Fruit fly (Drosophila melanogaster) whole organism, embryonic: ENCODE data around the gene CG43693.

Source experiments
- Antp ChIP-seq: fragments of 200-800 bp; sonication (Bioruptor generic); optimal IDR thresholded peaks from 3 replicates; lab custom pipeline; 2016; ENCODE audit warnings: missing biosample characterization, missing genetic modification characterization
- Bdp1 ChIP-seq: fragments of 200-800 bp; sonication (Bioruptor generic); optimal IDR thresholded peaks from 3 replicates; lab custom pipeline; 2016; ENCODE audit warnings: missing biosample characterization, missing genetic modification characterization
- CG10274 ChIP-seq: fragments of 200-800 bp; sonication (Bioruptor generic); optimal IDR thresholded peaks from 3 replicates; lab custom pipeline; 2017; ENCODE audit warnings: missing biosample characterization, mild to moderate bottlenecking, missing genetic modification characterization
- CG10321 ChIP-seq: fragments of 200-800 bp; sonication (Bioruptor generic); IDR thresholded peaks from 2 replicates; pipeline ENCODE4 v1.3.6; 2022; ENCODE audit warnings: missing biosample characterization, missing genetic modification characterization
- CG11504 ChIP-seq: fragments of 200-800 bp; sonication (Bioruptor generic); optimal IDR thresholded peaks from 3 replicates; lab custom pipeline; 2019; ENCODE audit warnings: missing biosample characterization, mild to moderate bottlenecking, missing genetic modification characterization, moderate library complexity
- CG11723 ChIP-seq: fragments of 200-800 bp; sonication (Bioruptor generic); optimal IDR thresholded peaks from 2 replicates; lab custom pipeline; 2017; ENCODE audit warnings: missing biosample characterization, mild to moderate bottlenecking, missing genetic modification characterization
- CG13775 ChIP-seq: fragments of 200-800 bp; sonication (Bioruptor generic); optimal IDR thresholded peaks from 3 replicates; lab custom pipeline; 2017; ENCODE audit warnings: missing biosample characterization, mild to moderate bottlenecking, missing genetic modification characterization
- CG16863 ChIP-seq: fragments of 200-800 bp; sonication (Bioruptor generic); optimal IDR thresholded peaks from 3 replicates; lab custom pipeline; 2016; ENCODE audit warnings: missing biosample characterization, missing genetic modification characterization
- CG17829 ChIP-seq: fragments of 200-800 bp; optimal IDR thresholded peaks from 2 replicates; lab custom pipeline; 2019; ENCODE audit warnings: missing biosample characterization, mild to moderate bottlenecking, missing genetic modification characterization, moderate library complexity
- CG1792 ChIP-seq: fragments of 200-800 bp; sonication (Bioruptor generic); optimal IDR thresholded peaks from 2 replicates; lab custom pipeline; 2016; ENCODE audit warnings: missing biosample characterization, missing genetic modification characterization
- CG18619 ChIP-seq: fragments of 200-800 bp; sonication (Bioruptor generic); optimal IDR thresholded peaks from 3 replicates; lab custom pipeline; 2017; ENCODE audit warnings: missing biosample characterization, mild to moderate bottlenecking, missing genetic modification characterization
- CG2116 ChIP-seq: fragments of 200-800 bp; sonication (Bioruptor generic); optimal IDR thresholded peaks from 3 replicates; lab custom pipeline; 2018; ENCODE audit warnings: missing biosample characterization, mild to moderate bottlenecking, missing genetic modification characterization
- CG2120 ChIP-seq: fragments of 200-800 bp; sonication (Bioruptor generic); optimal IDR thresholded peaks from 3 replicates; lab custom pipeline; 2016; ENCODE audit warnings: missing biosample characterization, missing genetic modification characterization
- CG2202 ChIP-seq: fragments of 200-800 bp; sonication (Bioruptor generic); optimal IDR thresholded peaks from 2 replicates; lab custom pipeline; 2018; ENCODE audit warnings: missing biosample characterization, mild to moderate bottlenecking, missing genetic modification characterization
- CG2712 ChIP-seq: fragments of 200-800 bp; optimal IDR thresholded peaks from 3 replicates; lab custom pipeline; 2019; ENCODE audit warnings: missing biosample characterization, mild to moderate bottlenecking, missing genetic modification characterization, moderate library complexity
- CG30020 ChIP-seq: fragments of 200-800 bp; optimal IDR thresholded peaks from 2 replicates; lab custom pipeline; 2019; ENCODE audit warnings: missing biosample characterization, mild to moderate bottlenecking, missing genetic modification characterization, moderate library complexity
- CG31441 ChIP-seq: fragments of 200-800 bp; sonication (Bioruptor generic); IDR thresholded peaks from 2 replicates; pipeline ENCODE4 v1.3.6; 2022; ENCODE audit warnings: missing biosample characterization, missing genetic modification characterization
- CG34376 ChIP-seq: fragments of 200-800 bp; sonication (Bioruptor generic); optimal IDR thresholded peaks from 2 replicates; lab custom pipeline; 2018; ENCODE audit warnings: missing biosample characterization, mild to moderate bottlenecking, missing genetic modification characterization
- CG42726 ChIP-seq: fragments of 200-800 bp; sonication (Bioruptor generic); IDR thresholded peaks from 2 replicates; pipeline ENCODE4 v1.3.6; 2022; ENCODE audit warnings: missing biosample characterization, missing genetic modification characterization; ENCODE audit not compliant: partially characterized antibody
- CG4617 ChIP-seq: fragments of 200-800 bp; sonication (Bioruptor generic); optimal IDR thresholded peaks from 3 replicates; lab custom pipeline; 2016; ENCODE audit warnings: missing biosample characterization, missing genetic modification characterization, borderline replicate concordance
- CG7271 ChIP-seq: fragments of 200-800 bp; sonication (Bioruptor generic); optimal IDR thresholded peaks from 2 replicates; lab custom pipeline; 2018; ENCODE audit warnings: missing biosample characterization, mild to moderate bottlenecking, missing genetic modification characterization, moderate library complexity
- CG7372 ChIP-seq: fragments of 200-800 bp; sonication (Bioruptor generic); IDR thresholded peaks from 2 replicates; pipeline ENCODE4 v1.3.6; 2022; ENCODE audit warnings: missing biosample characterization, missing genetic modification characterization
- CG8924 ChIP-seq: fragments of 200-800 bp; optimal IDR thresholded peaks from 3 replicates; lab custom pipeline; 2019; ENCODE audit warnings: missing biosample characterization, mild to moderate bottlenecking, missing genetic modification characterization, moderate library complexity
- Chrac-16 ChIP-seq: fragments of 200-800 bp; sonication (Bioruptor generic); optimal IDR thresholded peaks from 3 replicates; lab custom pipeline; 2016; ENCODE audit warnings: missing biosample characterization, missing genetic modification characterization
- Dfd ChIP-seq, 2 experiments: fragments of >200 bp; optimal IDR thresholded peaks; 2 replicates each; lab custom pipeline; 2017; ENCODE audit warnings: missing biosample characterization in 2 of 2, missing genetic modification characterization in 2 of 2
- E2f2 ChIP-seq: fragments of 200-800 bp; sonication (Bioruptor generic); IDR thresholded peaks from 2 replicates; pipeline ENCODE4 v1.3.6; 2022; ENCODE audit warnings: missing biosample characterization, missing genetic modification characterization
- Eip74EF ChIP-seq, 2 experiments: fragments of 200-800 bp in 1 of 2; fragments of >200 bp in 1 of 2; sonication (Bioruptor generic) in 1 of 2; optimal IDR thresholded peaks; 2 replicates each; lab custom pipeline; 2017 to 2019; ENCODE audit warnings: missing biosample characterization in 2 of 2, missing genetic modification characterization in 2 of 2, mild to moderate bottlenecking in 1 of 2, moderate library complexity in 1 of 2
- HmgZ ChIP-seq: fragments of 200-800 bp; sonication (Bioruptor generic); optimal IDR thresholded peaks from 2 replicates; lab custom pipeline; 2018; ENCODE audit warnings: missing biosample characterization, mild to moderate bottlenecking, missing genetic modification characterization
- MBD-R2 ChIP-seq: fragments of 200-800 bp; sonication (Bioruptor generic); IDR thresholded peaks from 2 replicates; pipeline ENCODE4 v1.3.6; 2022; ENCODE audit warnings: missing biosample characterization, missing genetic modification characterization
- NFAT ChIP-seq: fragments of 200-800 bp; sonication (Bioruptor generic); IDR thresholded peaks from 2 replicates; pipeline ENCODE4 v1.3.6; 2022; ENCODE audit warnings: missing biosample characterization, missing genetic modification characterization
- NfI ChIP-seq: fragments of 200-800 bp; sonication (Bioruptor generic); optimal IDR thresholded peaks from 3 replicates; lab custom pipeline; 2018; ENCODE audit warnings: missing biosample characterization, mild to moderate bottlenecking, missing genetic modification characterization, moderate library complexity
- Sry-δ ChIP-seq: fragments of 200-800 bp; sonication (Bioruptor generic); optimal IDR thresholded peaks from 2 replicates; lab custom pipeline; 2016; ENCODE audit warnings: missing biosample characterization, missing genetic modification characterization
- br ChIP-seq: fragments of >200 bp; optimal IDR thresholded peaks from 2 replicates; lab custom pipeline; 2017
- da ChIP-seq: fragments of 200-800 bp; sonication (Bioruptor generic); optimal IDR thresholded peaks from 2 replicates; lab custom pipeline; 2016; ENCODE audit warnings: missing biosample characterization, missing genetic modification characterization
- dan ChIP-seq: fragments of 200-800 bp; sonication (Bioruptor generic); IDR thresholded peaks from 2 replicates; pipeline ENCODE4 v1.3.6; 2022; ENCODE audit warnings: missing biosample characterization, missing genetic modification characterization
- dm ChIP-seq: fragments of 200-800 bp; sonication (Bioruptor generic); optimal IDR thresholded peaks from 3 replicates; lab custom pipeline; 2016; ENCODE audit warnings: missing biosample characterization, missing genetic modification characterization
- ftz-f1 ChIP-seq: fragments of 200-800 bp; sonication (Bioruptor generic); optimal IDR thresholded peaks from 2 replicates; lab custom pipeline; 2016; ENCODE audit warnings: missing biosample characterization, missing genetic modification characterization
- gcm ChIP-seq: fragments of 200-800 bp; sonication (Bioruptor generic); optimal IDR thresholded peaks from 2 replicates; lab custom pipeline; 2019; ENCODE audit warnings: missing biosample characterization, mild to moderate bottlenecking, missing genetic modification characterization, moderate library complexity
- hb ChIP-seq: fragments of 200-800 bp; sonication (Bioruptor generic); IDR thresholded peaks from 3 replicates; pipeline ENCODE4 v1.3.6; 2022; ENCODE audit warnings: missing biosample characterization, missing genetic modification characterization; ENCODE audit not compliant: partially characterized antibody
- her ChIP-seq: fragments of 200-800 bp; sonication (Bioruptor generic); optimal IDR thresholded peaks from 2 replicates; lab custom pipeline; 2016; ENCODE audit warnings: missing biosample characterization, missing genetic modification characterization
- inv ChIP-seq: fragments of 200-800 bp; sonication (Bioruptor generic); IDR thresholded peaks from 2 replicates; pipeline ENCODE4 v1.3.6; 2022; ENCODE audit warnings: missing biosample characterization, missing genetic modification characterization; ENCODE audit not compliant: partially characterized antibody
- jing ChIP-seq: fragments of 200-800 bp; sonication (Bioruptor generic); optimal IDR thresholded peaks from 2 replicates; lab custom pipeline; 2018; ENCODE audit warnings: missing biosample characterization, mild to moderate bottlenecking, missing genetic modification characterization
- lab ChIP-seq: fragments of 200-800 bp; sonication (Bioruptor generic); optimal IDR thresholded peaks from 3 replicates; lab custom pipeline; 2017; ENCODE audit warnings: missing biosample characterization, missing genetic modification characterization, mild to moderate bottlenecking, moderate library complexity, missing genetic modification reagents
- mam ChIP-seq: fragments of 200-800 bp; sonication (Bioruptor generic); optimal IDR thresholded peaks from 3 replicates; lab custom pipeline; 2016; ENCODE audit warnings: missing biosample characterization, missing genetic modification characterization
- nmo ChIP-seq: fragments of 200-800 bp; sonication (Bioruptor generic); optimal IDR thresholded peaks from 2 replicates; lab custom pipeline; 2018; ENCODE audit warnings: missing biosample characterization, mild to moderate bottlenecking, missing genetic modification characterization, moderate library complexity
- otp ChIP-seq: fragments of 200-800 bp; sonication (Bioruptor generic); IDR thresholded peaks from 3 replicates; pipeline ENCODE4, ENCODE4 v1.3.6; 2022; ENCODE audit warnings: missing biosample characterization, missing genetic modification characterization
- pum ChIP-seq: fragments of 200-800 bp; sonication (Bioruptor generic); optimal IDR thresholded peaks from 2 replicates; lab custom pipeline; 2016; ENCODE audit warnings: missing biosample characterization, missing genetic modification characterization
- sd ChIP-seq: fragments of 200-800 bp; sonication (Bioruptor generic); optimal IDR thresholded peaks from 3 replicates; lab custom pipeline; 2018; ENCODE audit warnings: missing biosample characterization, mild to moderate bottlenecking, missing genetic modification characterization, moderate library complexity
- sna ChIP-seq: fragments of 200-800 bp; sonication (Bioruptor generic); IDR thresholded peaks from 2 replicates; pipeline ENCODE4 v1.3.6; 2022; ENCODE audit warnings: missing biosample characterization, missing genetic modification characterization; ENCODE audit not compliant: partially characterized antibody
- stwl ChIP-seq: fragments of 200-800 bp; sonication (Bioruptor generic); optimal IDR thresholded peaks from 3 replicates; lab custom pipeline; 2018; ENCODE audit warnings: missing biosample characterization, mild to moderate bottlenecking, missing genetic modification characterization, moderate library complexity
- ttk ChIP-seq: fragments of 200-800 bp; sonication (Bioruptor generic); IDR thresholded peaks from 2 replicates; pipeline ENCODE4 v2.1.2; 2022; ENCODE audit warnings: missing biosample characterization, missing genetic modification characterization

The CG43693 gene

dm6 chr3L:11064689-11065088, 13.5 kb upstream of the CG43693 start, which contains the start of the genes CG32075, CG45101 and SuUR (continued):
- TF ChIP-seq sd (tag; lab: Kevin White, UChicago), result peak; percentile 87
- peak; percentile 78; the same call in 2 of the 3 replicates for TF ChIP-seq otp
- TF ChIP-seq jing (GFP tag; lab: Kevin White, UChicago), result peak; percentile 67
- TF ChIP-seq gcm (GFP tag; lab: Kevin White, UChicago), result peak; percentile 49
- TF ChIP-seq E2f2, result peak; percentile 78
- TF ChIP-seq CG8924 (tag; lab: Kevin White, UChicago), result peak; percentile 86
- peak; percentile 80 for TF ChIP-seq CG34376 (GFP tag; lab: Kevin White, UChicago)
- peak; percentile 61 for TF ChIP-seq CG30020 (tag; lab: Kevin White, UChicago)
- no peak for TF ChIP-seq CG42726 (GFP tag; lab: Robert Waterston, UW)
- TF ChIP-seq CG2116 (GFP tag; lab: Kevin White, UChicago), result peak; percentile 67
- TF ChIP-seq CG10321 (GFP tag; lab: Robert Waterston, UW), result no peak
- TF ChIP-seq Eip74EF (GFP tag; optimal IDR thresholded peaks at IDR 0.05; lab: Kevin White, UChicago), result peak in 1 of 2 experiments; percentile 35
- TF ChIP-seq CG2712 (tag; lab: Kevin White, UChicago), result peak; percentile 91
- TF ChIP-seq CG11504 (tag; lab: Kevin White, UChicago), result peak; percentile 85
- peak; percentile 59 for TF ChIP-seq CG2202 (tag; lab: Kevin White, UChicago)
- peak; percentile 24 for TF ChIP-seq ftz-f1 (GFP tag; lab: Kevin White, UChicago)
- TF ChIP-seq Dfd (GFP tag; optimal IDR thresholded peaks at IDR 0.05; lab: Kevin White, UChicago), result no peak
- TF ChIP-seq NFAT (GFP tag; lab: Robert Waterston, UW), result no peak; the same call in 1 of the 2 replicates
- peak; percentile 92 for TF ChIP-seq mam
- TF ChIP-seq hb, result no peak
- TF ChIP-seq CG4617, result peak; percentile 96
- TF ChIP-seq Sry-δ (GFP tag; lab: Kevin White, UChicago), result peak; percentile 63
- TF ChIP-seq CG17829, result peak; percentile 88
- peak; percentile 90 for TF ChIP-seq nmo (GFP tag; lab: Kevin White, UChicago)
- peak; percentile 78 for TF ChIP-seq CG18619
- peak; percentile 68 for TF ChIP-seq CG31441 (GFP tag; lab: Robert Waterston, UW)
- TF ChIP-seq, all 482 proteins: peak for 396

- peak; percentile 7 for TF ChIP-seq stwl (tag; lab: Kevin White, UChicago)
- TF ChIP-seq CG11723 (GFP tag; lab: Kevin White, UChicago), result no peak
- peak; percentile 0 for TF ChIP-seq HmgZ
- no peak for TF ChIP-seq Chrac-16 (GFP tag; lab: Kevin White, UChicago)
- TF ChIP-seq dan (GFP tag; lab: Robert Waterston, UW), result no peak
- TF ChIP-seq Bdp1 (GFP tag; lab: Kevin White, UChicago), result no peak
- TF ChIP-seq CG13775, result no peak
- no peak for TF ChIP-seq da (GFP tag; lab: Kevin White, UChicago)
- TF ChIP-seq CG2120 (GFP tag; lab: Kevin White, UChicago), result no peak
- TF ChIP-seq pum (GFP tag; lab: Kevin White, UChicago), result no peak
- TF ChIP-seq Antp (GFP tag; lab: Kevin White, UChicago), result no peak
- TF ChIP-seq her (GFP tag; lab: Kevin White, UChicago), result no peak
- no peak for TF ChIP-seq CG7372 (GFP tag; lab: Robert Waterston, UW)
- no peak for TF ChIP-seq CG7271 (tag; lab: Kevin White, UChicago)
- TF ChIP-seq CG10274 (GFP tag; lab: Kevin White, UChicago), result no peak
- TF ChIP-seq NfI (GFP tag; lab: Kevin White, UChicago), result no peak
- TF ChIP-seq ttk (GFP tag; lab: Robert Waterston, UW), result no peak
- no peak for TF ChIP-seq sna (GFP tag; lab: Robert Waterston, UW)
- no peak for TF ChIP-seq inv (GFP tag; lab: Robert Waterston, UW)
- TF ChIP-seq CG1792 (GFP tag; lab: Kevin White, UChicago), result no peak
- TF ChIP-seq CG16863, result no peak
- no peak for TF ChIP-seq dm
- TF ChIP-seq lab, result no peak
- TF ChIP-seq Dfd (GFP tag; optimal IDR thresholded peaks at IDR 0.05; lab: Kevin White, UChicago), result no peak
- TF ChIP-seq br, result no peak
- TF ChIP-seq MBD-R2 (GFP tag; lab: Robert Waterston, UW), result peak; percentile 73
Observed at dm6 chr3L:11062441-11062840, 11.3 kb upstream of the CG43693 start, which contains the start of gene CG32069. TSS of gene CG32069 (minus strand) at chr3L:11062614.
